Worm (Caenorhabditis elegans): ENCODE results near the gene C28G1.10.

C28G1.10 gene

ce11 chrX:8808740-8809139 lies 38.2 kb upstream of the C28G1.10 start:
- TF ChIP-seq rbr-2 (tag; optimal IDR thresholded peaks at IDR 0.05), result no peak
- no peak for TF ChIP-seq hlh-11 (tag; optimal IDR thresholded peaks at IDR 0.05)
- no peak for TF ChIP-seq R02D3.7 (tag; optimal IDR thresholded peaks at IDR 0.05)
- no peak for TF ChIP-seq lin-39 (tag; optimal IDR thresholded peaks at IDR 0.05)
- TF ChIP-seq unc-62 (GFP tag; optimal IDR thresholded peaks at IDR 0.05 in 1 of 2), result peak in 1 of 2 experiments; percentile 97
- no peak for TF ChIP-seq unc-62 (tag; optimal IDR thresholded peaks at IDR 0.05)
- 0 out of 2 replicates have a peak, but pooled peaks have one; percentile 16 for TF ChIP-seq ceh-20 (GFP tag; IDR thresholded peaks at IDR 0.05)
- no peak for TF ChIP-seq lsy-2 (tag; optimal IDR thresholded peaks at IDR 0.05)

ce11 chrX:8810908-8811307 lies 36.0 kb upstream of the C28G1.10 start, which contains the start of gene R04E5.9:
Gene R04E5.9, minus strand, starts transcription at chrX:8811142.
- TF ChIP-seq nhr-48 (tag; optimal IDR thresholded peaks at IDR 0.05), result peak; percentile 81
- peak; percentile 90 for TF ChIP-seq fkh-10 (GFP tag; optimal IDR thresholded peaks at IDR 0.05)
- no peak for TF ChIP-seq tag-97 (GFP tag; IDR thresholded peaks at IDR 0.05)
- peak; percentile 65; the same call in 1 of the 2 replicates for TF ChIP-seq D1046.2 (GFP tag; IDR thresholded peaks at IDR 0.05)
- TF ChIP-seq ZK546.5 (tag; optimal IDR thresholded peaks at IDR 0.05), result peak in 1 of 2 experiments; percentile 7
- peak; percentile 52 for TF ChIP-seq jun-1 (tag; optimal IDR thresholded peaks at IDR 0.05)
- TF ChIP-seq lin-1 (GFP tag; IDR thresholded peaks at IDR 0.05), result peak; percentile 65; the same call in 1 of the 2 replicates
- peak; percentile 42 for TF ChIP-seq ztf-7 (tag; optimal IDR thresholded peaks at IDR 0.05)
- peak; percentile 71 for TF ChIP-seq nhr-102 (tag; optimal IDR thresholded peaks at IDR 0.05)
- no peak for TF ChIP-seq madf-5 (GFP tag; IDR thresholded peaks at IDR 0.05)
- peak; percentile 94 for TF ChIP-seq nhr-28 (tag; optimal IDR thresholded peaks at IDR 0.05)
- peak; percentile 5 for TF ChIP-seq nhr-6 (tag; optimal IDR thresholded peaks at IDR 0.05)
- TF ChIP-seq saeg-2 (GFP tag; IDR thresholded peaks at IDR 0.05), result no peak
- TF ChIP-seq rbr-2 (tag; optimal IDR thresholded peaks at IDR 0.05), result peak; percentile 94
- no peak for TF ChIP-seq snpc-4 (tag; optimal IDR thresholded peaks at IDR 0.05)
- peak; percentile 24 to 89 for TF ChIP-seq hif-1 (tag; optimal IDR thresholded peaks at IDR 0.05)
- TF ChIP-seq nhr-25 (tag; optimal IDR thresholded peaks at IDR 0.05; ENCODE audit: borderline replicate concordance, insufficient read depth), result peak; percentile 74
- TF ChIP-seq mes-2 (tag; optimal IDR thresholded peaks at IDR 0.05; ENCODE audit: poor library complexity, severe bottlenecking), result peak; percentile 78
- TF ChIP-seq pqm-1 (tag; optimal IDR thresholded peaks at IDR 0.05), result peak; percentile 42
- peak; percentile 77 for TF ChIP-seq ceh-28 (tag; optimal IDR thresholded peaks at IDR 0.05)
- no peak for TF ChIP-seq daf-12 (tag; optimal IDR thresholded peaks at IDR 0.05)
- TF ChIP-seq sdz-12 (GFP tag; optimal IDR thresholded peaks at IDR 0.05), result no peak
- TF ChIP-seq ama-1 (optimal IDR thresholded peaks at IDR 0.05), result peak; percentile 50
- TF ChIP-seq gei-8 (GFP tag; optimal IDR thresholded peaks at IDR 0.05), result peak; percentile 31
- peak; percentile 44; the same call in 1 of the 2 replicates for TF ChIP-seq ceh-20 (GFP tag; IDR thresholded peaks at IDR 0.05)
- TF ChIP-seq mdl-1 (tag; optimal IDR thresholded peaks at IDR 0.05), result peak; percentile 87 to 99
- TF ChIP-seq php-3 (GFP tag; IDR thresholded peaks at IDR 0.05), result peak; percentile 74; the same call in 1 of the 2 replicates
- 0 out of 2 replicates have a peak, but pooled peaks have one; percentile 32 for TF ChIP-seq mxl-2 (GFP tag; conservative IDR thresholded peaks at IDR 0.05)
- TF ChIP-seq arid-1 (GFP tag; conservative IDR thresholded peaks at IDR 0.05), result peak; percentile 74
- peak; percentile 52; the same call in 1 of the 2 replicates for TF ChIP-seq vab-7 (GFP tag; IDR thresholded peaks at IDR 0.05)
- TF ChIP-seq dve-1 (tag; optimal IDR thresholded peaks at IDR 0.05; ENCODE audit: insufficient read depth), result peak; percentile 93
- peak; percentile 46 for TF ChIP-seq duxl-1 (tag; optimal IDR thresholded peaks at IDR 0.05; ENCODE audit: poor library complexity)
- no peak for TF ChIP-seq lin-29 (GFP tag; IDR thresholded peaks at IDR 0.05)
- peak; percentile 74 for TF ChIP-seq lin-13 (GFP tag; optimal IDR thresholded peaks at IDR 0.05)
- no peak for TF ChIP-seq ceh-62 (tag; optimal IDR thresholded peaks at IDR 0.05)
- TF ChIP-seq attf-4 (tag; optimal IDR thresholded peaks at IDR 0.05), result no peak
- TF ChIP-seq T20F7.1 (GFP tag; optimal IDR thresholded peaks at IDR 0.05), result peak; percentile 72
- no peak for TF ChIP-seq lim-7 (GFP tag; IDR thresholded peaks at IDR 0.05)
- peak; percentile 71; the same call in 1 of the 2 replicates for TF ChIP-seq madf-9 (GFP tag; conservative IDR thresholded peaks at IDR 0.05)
- no peak for TF ChIP-seq lir-3 (tag; optimal IDR thresholded peaks at IDR 0.05)
- no peak for TF ChIP-seq ceh-82 (tag; optimal IDR thresholded peaks at IDR 0.05)
- TF ChIP-seq Y105C5A.15 (GFP tag; IDR thresholded peaks at IDR 0.05), result 0 out of 2 replicates have a peak, but pooled peaks have one; percentile 42
- peak; percentile 70 to 84 for TF ChIP-seq lsy-2 (tag; optimal IDR thresholded peaks at IDR 0.05)

Measured in whole organism, L4 larva.